Fruit fly (Drosophila melanogaster) whole organism: Measurements from ENCODE around the gene CG6628.

Experiments used
- CG8478 ChIP-seq: fragments of >200 bp; optimal IDR thresholded peaks from 2 replicates; lab custom pipeline; 2018; ENCODE audit warnings: inconsistent platforms
- Dll ChIP-seq: fragments of >200 bp; optimal IDR thresholded peaks from 2 replicates; lab custom pipeline; 2017
- EcR ChIP-seq, 2 experiments: fragments of >200 bp; optimal IDR thresholded peaks; 2 replicates each; lab custom pipeline; 2017; ENCODE audit warnings: missing biosample characterization in 2 of 2, missing genetic modification characterization in 2 of 2, missing genetic modification reagents in 2 of 2
- pan ChIP-seq: fragments of >200 bp; optimal IDR thresholded peaks from 2 replicates; lab custom pipeline; 2017
- psq ChIP-seq: fragments of >200 bp; optimal IDR thresholded peaks from 2 replicates; lab custom pipeline; 2017
- usp ChIP-seq: fragments of >200 bp; optimal IDR thresholded peaks from 2 replicates; lab custom pipeline; 2017; ENCODE audit warnings: missing biosample characterization, missing genetic modification characterization, mixed read lengths

dm6 chr3L:10206226-10206968 lies 39.6 kb upstream of the CG6628 start:
- TF ChIP-seq CG8478, result no peak
- no peak for TF ChIP-seq psq (lab: Kevin White, UChicago)
- TF ChIP-seq pan, result no peak
- no peak for TF ChIP-seq Dll (lab: Kevin White, UChicago)
- TF ChIP-seq usp (GFP tag; lab: Kevin White, UChicago), result no peak
- no peak for TF ChIP-seq EcR (GFP tag; optimal IDR thresholded peaks at IDR 0.05; lab: Kevin White, UChicago)
